Worm (Caenorhabditis elegans): Measurements from ENCODE around the gene agr-1.

DNA sequence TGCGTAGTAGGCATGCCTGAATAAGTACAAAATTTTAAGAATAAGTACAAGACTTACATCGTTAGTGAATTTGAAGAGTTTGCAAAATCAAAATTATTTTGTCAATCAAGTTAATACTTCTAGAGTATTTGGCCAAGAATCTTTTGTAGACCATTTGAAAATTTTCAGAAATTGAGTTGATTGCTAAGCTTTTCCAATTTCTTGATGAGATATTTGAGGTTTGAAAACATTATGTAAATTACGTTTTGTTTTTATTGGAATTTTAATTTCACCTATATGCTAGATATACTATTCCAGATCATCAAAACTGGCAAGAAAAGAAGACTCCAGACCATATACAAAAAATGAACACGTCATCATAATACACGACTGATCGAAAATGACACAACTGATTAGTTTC lies 28.0 kb upstream of the agr-1 start, which contains the start of gene tab-1:
- TF ChIP-seq tbx-7 (tag; optimal IDR thresholded peaks at IDR 0.05) = no peak
- no peak for TF ChIP-seq hlh-6 (tag; optimal IDR thresholded peaks at IDR 0.05)
